Worm (Caenorhabditis elegans) whole organism, L2 larva: ENCODE measurements around the gene Y67H2A.2.
A peak's percentile ranks its signal among the peaks of the same experiment; 100 is the strongest.

Experiments used
- C34F6.9 ChIP-seq: fragments of 150-350 bp; optimal IDR thresholded peaks from 2 replicates; lab custom pipeline; 2014; ENCODE audit warnings: missing biosample characterization, missing genetic modification characterization
- F13H6.1 ChIP-seq: sonication (generic microtip); optimal IDR thresholded peaks from 2 replicates; lab custom pipeline; 2016; ENCODE audit warnings: missing genetic modification characterization, missing compliant biosample characterization
- R02D3.7 ChIP-seq: fragments of 150-350 bp; optimal IDR thresholded peaks from 2 replicates; lab custom pipeline; 2014; ENCODE audit warnings: missing biosample characterization, missing genetic modification characterization
- Y55F3AM.14 ChIP-seq: fragments of 200-800 bp; sonication (Bioruptor generic); optimal IDR thresholded peaks from 2 replicates; lab custom pipeline; 2018; ENCODE audit warnings: mild to moderate bottlenecking, missing genetic modification characterization, missing compliant biosample characterization
- ZK546.5 ChIP-seq: sonication (generic microtip); optimal IDR thresholded peaks from 2 replicates; lab custom pipeline; 2017; ENCODE audit warnings: missing biosample characterization, missing genetic modification characterization
- alr-1 ChIP-seq: fragments of 150-350 bp; optimal IDR thresholded peaks from 2 replicates; lab custom pipeline; 2014; ENCODE audit warnings: missing biosample characterization, missing genetic modification characterization
- aly-2 ChIP-seq: fragments of 150-350 bp; optimal IDR thresholded peaks from 2 replicates; lab custom pipeline; 2014; ENCODE audit warnings: missing biosample characterization, missing genetic modification characterization
- ama-1 ChIP-seq: fragments of 150-350 bp; optimal IDR thresholded peaks from 2 replicates; lab custom pipeline; 2018; ENCODE audit warnings: inconsistent platforms
- blmp-1 ChIP-seq: sonication (generic microtip); optimal IDR thresholded peaks from 2 replicates; lab custom pipeline; 2017; ENCODE audit warnings: missing genetic modification characterization, mild to moderate bottlenecking, missing compliant biosample characterization, antibody characterized with exemption, moderate library complexity; ENCODE audit not compliant: insufficient read depth
- ceh-16 ChIP-seq: fragments of 150-350 bp; optimal IDR thresholded peaks from 2 replicates; lab custom pipeline; 2014; ENCODE audit warnings: missing biosample characterization, missing genetic modification characterization
- ceh-82 ChIP-seq: fragments of 150-350 bp; optimal IDR thresholded peaks from 2 replicates; lab custom pipeline; 2014; ENCODE audit warnings: missing biosample characterization, missing genetic modification characterization
- crh-2 ChIP-seq: sonication (generic microtip); optimal IDR thresholded peaks from 2 replicates; lab custom pipeline; 2017; ENCODE audit warnings: missing biosample characterization, missing genetic modification characterization
- dmd-4 ChIP-seq: sonication (generic microtip); optimal IDR thresholded peaks from 2 replicates; lab custom pipeline; 2017; ENCODE audit warnings: missing biosample characterization, missing genetic modification characterization
- egl-27 ChIP-seq: sonication (generic microtip); optimal IDR thresholded peaks from 3 replicates; lab custom pipeline; 2017; ENCODE audit warnings: missing biosample characterization, missing genetic modification reagents, missing genetic modification characterization
- elt-1 ChIP-seq: fragments of 150-350 bp; optimal IDR thresholded peaks from 2 replicates; lab custom pipeline; 2014; ENCODE audit warnings: missing biosample characterization, missing genetic modification characterization
- elt-3 ChIP-seq: sonication (generic microtip); optimal IDR thresholded peaks from 2 replicates; lab custom pipeline; 2017; ENCODE audit warnings: missing biosample characterization, missing genetic modification characterization
- fos-1 ChIP-seq: fragments of 150-350 bp; optimal IDR thresholded peaks from 2 replicates; lab custom pipeline; 2014; ENCODE audit warnings: missing biosample characterization, missing genetic modification characterization
- gmeb-1 ChIP-seq: fragments of 150-350 bp; optimal IDR thresholded peaks from 2 replicates; lab custom pipeline; 2014; ENCODE audit warnings: missing biosample characterization, missing genetic modification characterization
- lin-11 ChIP-seq: fragments of 150-350 bp; sonication (generic microtip); optimal IDR thresholded peaks from 2 replicates; lab custom pipeline; 2014; ENCODE audit warnings: missing biosample characterization, missing genetic modification characterization, inconsistent platforms, mixed read lengths
- lin-13 ChIP-seq: fragments of 150-350 bp; optimal IDR thresholded peaks from 2 replicates; lab custom pipeline; 2014; ENCODE audit warnings: missing biosample characterization, missing genetic modification reagents, missing genetic modification characterization
- lin-39 ChIP-seq: fragments of 150-350 bp; optimal IDR thresholded peaks from 2 replicates; lab custom pipeline; 2014; ENCODE audit warnings: missing biosample characterization, missing genetic modification reagents, missing genetic modification characterization
- lsy-2 ChIP-seq, 2 experiments: fragments of 150-350 bp in 1 of 2; sonication (generic microtip) in 1 of 2; optimal IDR thresholded peaks; 2 replicates each; lab custom pipeline; 2014 to 2017; ENCODE audit warnings: missing biosample characterization in 2 of 2, missing genetic modification characterization in 2 of 2
- mab-5 ChIP-seq: fragments of 150-350 bp; optimal IDR thresholded peaks from 2 replicates; lab custom pipeline; 2014; ENCODE audit warnings: missing biosample characterization, missing genetic modification characterization
- mbf-1 ChIP-seq: sonication (generic microtip); optimal IDR thresholded peaks from 2 replicates; lab custom pipeline; 2017; ENCODE audit warnings: missing biosample characterization, missing genetic modification characterization
- mdl-1 ChIP-seq, 2 experiments: fragments of 150-350 bp in 1 of 2; sonication (generic microtip) in 1 of 2; optimal IDR thresholded peaks; 2 replicates each; lab custom pipeline; 2017; ENCODE audit warnings: missing biosample characterization in 2 of 2, missing genetic modification characterization in 2 of 2
- nhr-10 ChIP-seq: sonication (generic microtip); optimal IDR thresholded peaks from 2 replicates; lab custom pipeline; 2017; ENCODE audit warnings: missing biosample characterization, missing genetic modification characterization
- nhr-11 ChIP-seq: fragments of 150-350 bp; optimal IDR thresholded peaks from 2 replicates; lab custom pipeline; 2014; ENCODE audit warnings: missing biosample characterization, missing genetic modification characterization
- nhr-12 ChIP-seq: fragments of 150-350 bp; optimal IDR thresholded peaks from 2 replicates; lab custom pipeline; 2014; ENCODE audit warnings: missing biosample characterization, missing genetic modification characterization
- nhr-129 ChIP-seq: fragments of 150-350 bp; optimal IDR thresholded peaks from 2 replicates; lab custom pipeline; 2014; ENCODE audit warnings: missing biosample characterization, missing genetic modification characterization
- nhr-21 ChIP-seq: fragments of 150-350 bp; optimal IDR thresholded peaks from 2 replicates; lab custom pipeline; 2014; ENCODE audit warnings: missing biosample characterization, missing genetic modification characterization
- nhr-23 ChIP-seq: fragments of 150-350 bp; optimal IDR thresholded peaks from 2 replicates; lab custom pipeline; 2014; ENCODE audit warnings: missing biosample characterization, missing genetic modification reagents, missing genetic modification characterization
- nhr-237 ChIP-seq: fragments of 150-350 bp; optimal IDR thresholded peaks from 2 replicates; lab custom pipeline; 2014; ENCODE audit warnings: missing biosample characterization, missing genetic modification characterization
- nhr-25 ChIP-seq: fragments of 150-350 bp; sonication (generic microtip); optimal IDR thresholded peaks from 3 replicates; lab custom pipeline; 2014; ENCODE audit warnings: missing biosample characterization, missing genetic modification characterization
- nhr-6 ChIP-seq: fragments of 150-350 bp; optimal IDR thresholded peaks from 2 replicates; lab custom pipeline; 2014; ENCODE audit warnings: missing biosample characterization, missing genetic modification characterization
- nhr-77 ChIP-seq: fragments of 150-350 bp; optimal IDR thresholded peaks from 2 replicates; lab custom pipeline; 2014; ENCODE audit warnings: missing biosample characterization, missing genetic modification characterization
- peb-1 ChIP-seq: fragments of 150-350 bp; optimal IDR thresholded peaks from 2 replicates; lab custom pipeline; 2014; ENCODE audit warnings: missing biosample characterization, missing genetic modification characterization
- sem-4 ChIP-seq: fragments of 150-350 bp; optimal IDR thresholded peaks from 2 replicates; lab custom pipeline; 2014; ENCODE audit warnings: missing biosample characterization, missing genetic modification reagents, missing genetic modification characterization
- skn-1 ChIP-seq: sonication (generic microtip); optimal IDR thresholded peaks from 2 replicates; lab custom pipeline; 2017; ENCODE audit warnings: missing biosample characterization, missing genetic modification characterization
- sma-3 ChIP-seq: sonication (generic microtip); optimal IDR thresholded peaks from 2 replicates; lab custom pipeline; 2016; ENCODE audit warnings: missing genetic modification reagents, missing genetic modification characterization, missing compliant biosample characterization
- sma-9 ChIP-seq, 2 experiments: fragments of 150-350 bp in 1 of 2; sonication (generic microtip) in 1 of 2; optimal IDR thresholded peaks; 2 replicates each; lab custom pipeline; 2014 to 2016; ENCODE audit warnings: missing genetic modification characterization in 2 of 2, mild to moderate bottlenecking in 1 of 2, missing biosample characterization in 1 of 2, missing compliant biosample characterization in 1 of 2, missing genetic modification reagents in 1 of 2, moderate library complexity in 1 of 2
- snpc-4 ChIP-seq: fragments of 150-350 bp; optimal IDR thresholded peaks from 2 replicates; lab custom pipeline; 2014; ENCODE audit warnings: missing biosample characterization, missing genetic modification characterization
- unc-39 ChIP-seq: fragments of 150-350 bp; optimal IDR thresholded peaks from 2 replicates; lab custom pipeline; 2014; ENCODE audit warnings: missing biosample characterization, missing genetic modification characterization
- unc-55 ChIP-seq: fragments of 150-350 bp; sonication (generic microtip); optimal IDR thresholded peaks from 3 replicates; lab custom pipeline; 2014; ENCODE audit warnings: missing biosample characterization, missing genetic modification reagents, missing genetic modification characterization
- unc-62 ChIP-seq: fragments of 150-350 bp; optimal IDR thresholded peaks from 2 replicates; lab custom pipeline; 2014; ENCODE audit warnings: missing biosample characterization, missing genetic modification reagents, missing genetic modification characterization
- zag-1 ChIP-seq: fragments of 150-350 bp; optimal IDR thresholded peaks from 2 replicates; lab custom pipeline; 2014; ENCODE audit warnings: missing biosample characterization, missing genetic modification characterization
- ztf-1 ChIP-seq: fragments of 200-800 bp; sonication (Bioruptor generic); conservative IDR thresholded peaks from 2 replicates; pipeline ENCODE4 v1.3.6; 2022; ENCODE audit warnings: missing genetic modification characterization, missing compliant biosample characterization
- ztf-11 ChIP-seq: sonication (generic microtip); optimal IDR thresholded peaks from 2 replicates; lab custom pipeline; 2017; ENCODE audit warnings: missing biosample characterization, missing genetic modification characterization
- ztf-4 ChIP-seq: fragments of 150-350 bp; optimal IDR thresholded peaks from 2 replicates; lab custom pipeline; 2014; ENCODE audit warnings: missing biosample characterization, missing genetic modification characterization

The Y67H2A.2 gene

ce11 chrIV:13240842-13241143, 56.8 kb downstream of the Y67H2A.2 start, which contains the start of gene lin-54:
Gene lin-54, plus strand, starts transcription at chrIV:13241044.
- TF ChIP-seq Y55F3AM.14: no peak
- no peak for TF ChIP-seq ceh-82 (tag; lab: Kevin White, UChicago)
- no peak for TF ChIP-seq unc-39 (tag; lab: Kevin White, UChicago)
- no peak for TF ChIP-seq unc-55 (GFP tag; lab: Kevin White, UChicago)
- no peak for TF ChIP-seq nhr-10
- TF ChIP-seq skn-1: no peak
- no peak for TF ChIP-seq aly-2
- no peak for TF ChIP-seq nhr-12 (tag; lab: Kevin White, UChicago)
- no peak for TF ChIP-seq ztf-11 (tag; lab: Kevin White, UChicago)
- TF ChIP-seq alr-1: no peak
- TF ChIP-seq blmp-1 (tag; lab: Kevin White, UChicago): no peak
- TF ChIP-seq C34F6.9: no peak
- no peak for TF ChIP-seq mab-5
- no peak for TF ChIP-seq mdl-1 (tag; optimal IDR thresholded peaks at IDR 0.05; lab: Kevin White, UChicago)
- TF ChIP-seq ZK546.5: no peak
- TF ChIP-seq nhr-77 (tag; lab: Kevin White, UChicago): no peak
- no peak for TF ChIP-seq unc-62
- TF ChIP-seq F13H6.1: no peak

ce11 chrIV:13240078-13240841, 57.4 kb downstream of the Y67H2A.2 start, which contains the start of gene rpl-12:
Gene rpl-12, minus strand, starts transcription at chrIV:13240651.
- TF ChIP-seq unc-62 (peak; percentile 78), R02D3.7 (tag; lab: Kevin White, UChicago) (peak; percentile 76), dmd-4 (peak; percentile 59), aly-2 (no peak), crh-2 (peak; percentile 99), sma-9 (GFP tag; optimal IDR thresholded peaks at IDR 0.05; lab: Kevin White, UChicago) (peak; percentile 97), sma-9 (tag; optimal IDR thresholded peaks at IDR 0.05; lab: Kevin White, UChicago) (no peak), lsy-2 (tag; optimal IDR thresholded peaks at IDR 0.05; lab: Kevin White, UChicago) (peak; percentile 95 to 98), blmp-1 (tag; lab: Kevin White, UChicago) (peak; percentile 95), Y55F3AM.14 (peak; percentile 97), mab-5 (peak; percentile 97), ztf-11 (tag; lab: Kevin White, UChicago) (peak; percentile 65), elt-1 (tag; lab: Kevin White, UChicago) (peak; percentile 23), nhr-6 (tag; lab: Kevin White, UChicago) (peak; percentile 97), ama-1 (peak; percentile 89), ceh-16 (peak; percentile 96), nhr-21 (tag; lab: Kevin White, UChicago) (peak; percentile 99), zag-1 (tag; lab: Kevin White, UChicago) (peak; percentile 96), nhr-237 (tag; lab: Kevin White, UChicago) (peak; percentile 89), lin-11 (tag; lab: Kevin White, UChicago) (peak; percentile 99), ceh-82 (tag; lab: Kevin White, UChicago) (peak; percentile 85), alr-1 (peak; percentile 2), sem-4 (peak; percentile 98), egl-27 (tag; lab: Kevin White, UChicago) (peak; percentile 98), nhr-77 (tag; lab: Kevin White, UChicago) (peak; percentile 85), snpc-4 (tag; lab: Kevin White, UChicago) (peak; percentile 91), nhr-12 (tag; lab: Kevin White, UChicago) (peak; percentile 73), unc-55 (GFP tag; lab: Kevin White, UChicago) (peak; percentile 100), lin-13 (GFP tag; lab: Kevin White, UChicago) (peak; percentile 98), sma-3 (GFP tag; lab: Kevin White, UChicago) (peak; percentile 99), nhr-23 (tag; lab: Kevin White, UChicago) (no peak), skn-1 (peak; percentile 88), ztf-1 (GFP tag; lab: Robert Waterston, UW) (0 out of 2 replicates have a peak, but pooled peaks have one; percentile 84), lin-39 (peak; percentile 83), nhr-10 (peak; percentile 89), nhr-11 (no peak), nhr-25 (tag; lab: Kevin White, UChicago) (peak; percentile 99), F13H6.1 (peak; percentile 97), gmeb-1 (tag; lab: Kevin White, UChicago) (peak; percentile 98), C34F6.9 (peak; percentile 99), nhr-129 (tag; lab: Kevin White, UChicago) (peak; percentile 100), mdl-1 (tag; optimal IDR thresholded peaks at IDR 0.05; lab: Kevin White, UChicago) (peak; percentile 36 to 84), ZK546.5 (peak; percentile 90), ztf-4 (tag; lab: Kevin White, UChicago) (peak; percentile 99), unc-39 (tag; lab: Kevin White, UChicago) (peak; percentile 65), peb-1 (tag; lab: Kevin White, UChicago) (no peak), mbf-1 (tag; lab: Kevin White, UChicago) (peak; percentile 46), elt-3 (no peak), fos-1 (peak; percentile 97)
